Fruit fly (Drosophila melanogaster): ENCODE results near the gene Tsp33B.

- TF ChIP-seq h (optimal IDR thresholded peaks at IDR 0.05) (no peak), psq (optimal IDR thresholded peaks at IDR 0.05) (no peak), Sin3A (optimal IDR thresholded peaks at IDR 0.05) (no peak)
Observed at dm6 chr2L:11841538-11841937, 49.4 kb upstream of the Tsp33B start.

Measured in Kc167 (cell line).